Fruit fly (Drosophila melanogaster): ENCODE measurements around the gene MTA1-like.

MTA1-like gene

dm6 chr3R:5660198-5660893 is 11.8 kb upstream of the MTA1-like start, which contains the start of gene Wdr33 (continued):
- TF ChIP-seq CG10669 (GFP tag; optimal IDR thresholded peaks at IDR 0.05) (peak; percentile 41), Smox (GFP tag; optimal IDR thresholded peaks at IDR 0.05) (peak; percentile 31), CG3032 (tag; optimal IDR thresholded peaks at IDR 0.05) (peak; percentile 19), Ets96B (tag; optimal IDR thresholded peaks at IDR 0.05) (peak; percentile 20), Eip78C (GFP tag) (peak; percentile 9), CG15336 (GFP tag; IDR thresholded peaks at IDR 0.05) (no peak), fd85E (GFP tag; optimal IDR thresholded peaks at IDR 0.05) (no peak), CG11762 (GFP tag; optimal IDR thresholded peaks at IDR 0.05; ENCODE audit: insufficient read depth) (peak; percentile 26), CG6854 (GFP tag; optimal IDR thresholded peaks at IDR 0.05) (no peak), Hr38 (GFP tag; optimal IDR thresholded peaks at IDR 0.05) (no peak), CG10631 (GFP tag; optimal IDR thresholded peaks at IDR 0.05) (peak; percentile 50), CG9139 (GFP tag; optimal IDR thresholded peaks at IDR 0.05) (no peak), CG6163 (GFP tag; IDR thresholded peaks at IDR 0.05) (peak; percentile 50; the same call in 2 of the 3 replicates), salr (GFP tag; optimal IDR thresholded peaks at IDR 0.05) (no peak), CG8319 (GFP tag; optimal IDR thresholded peaks at IDR 0.05) (peak; percentile 6), Eip93F (GFP tag; optimal IDR thresholded peaks at IDR 0.05) (no peak), Blimp-1 (GFP tag; optimal IDR thresholded peaks at IDR 0.05) (no peak), Eip75B (GFP tag; optimal IDR thresholded peaks at IDR 0.05) (peak; percentile 4), achi (GFP tag; optimal IDR thresholded peaks at IDR 0.05) (peak; percentile 35), OdsH (GFP tag; optimal IDR thresholded peaks at IDR 0.05) (no peak), acj6 (GFP tag; optimal IDR thresholded peaks at IDR 0.05) (peak; percentile 54), CG32006 (GFP tag; optimal IDR thresholded peaks at IDR 0.05) (peak; percentile 60), CG11902 (GFP tag; optimal IDR thresholded peaks at IDR 0.05) (peak; percentile 48), CG16779 (tag; optimal IDR thresholded peaks at IDR 0.05) (no peak)

dm6 chr3R:5659829-5660197 is 11.3 kb upstream of the MTA1-like start, which contains the start of gene CG2182:
Gene CG2182 (minus strand): TSS chr3R:5659912.
- TF ChIP-seq CG31627 (GFP tag; optimal IDR thresholded peaks at IDR 0.05) (peak; percentile 22), CG6854 (GFP tag; optimal IDR thresholded peaks at IDR 0.05) (no peak), Ets96B (tag; optimal IDR thresholded peaks at IDR 0.05) (no peak), cyc (GFP tag; optimal IDR thresholded peaks at IDR 0.05) (no peak), OdsH (GFP tag; optimal IDR thresholded peaks at IDR 0.05) (no peak), CG6808 (GFP tag; optimal IDR thresholded peaks at IDR 0.05) (no peak), dsx (GFP tag; optimal IDR thresholded peaks at IDR 0.05; ENCODE audit: poor library complexity, severe bottlenecking) (peak; percentile 18), CG6792 (GFP tag; optimal IDR thresholded peaks at IDR 0.05) (no peak), spab (GFP tag; optimal IDR thresholded peaks at IDR 0.05) (no peak), CG7368 (GFP tag; optimal IDR thresholded peaks at IDR 0.05) (no peak), eg (GFP tag; IDR thresholded peaks at IDR 0.05) (no peak), CG6163 (GFP tag; IDR thresholded peaks at IDR 0.05) (no peak), Met (GFP tag; optimal IDR thresholded peaks at IDR 0.05) (no peak), fkh (GFP tag; optimal IDR thresholded peaks at IDR 0.05) (no peak), Sox102F (GFP tag; optimal IDR thresholded peaks at IDR 0.05) (no peak), salr (GFP tag; optimal IDR thresholded peaks at IDR 0.05) (no peak), lz (GFP tag; optimal IDR thresholded peaks at IDR 0.05) (peak; percentile 36), Eip78C (GFP tag) (no peak), topi (GFP tag; optimal IDR thresholded peaks at IDR 0.05) (no peak), Smox (GFP tag; optimal IDR thresholded peaks at IDR 0.05) (no peak), CG8119 (GFP tag; IDR thresholded peaks at IDR 0.05) (no peak)

All from whole organism, prepupa.